In genomic region chr2L:21309754-21310426, dm6 we compare ENCODE assay signal across 1 fruit fly cellular context.
TF ChIP-seq lines count a peak whose summit lies in the region.

TSS of gene Mondo (minus strand) at chr2L:21310050.

TF ChIP-seq in whole organism, embryonic, 481 proteins besides CTCF, POLR2A, EP300 and RAD21 (continued from another document and continues in another):
- TF ChIP-seq Ada2b (GFP tag; IDR thresholded peaks at IDR 0.05; lab: Robert Waterston, UW) (peak; percentile 29; the same call in 1 of the 2 replicates), CG4360 (GFP tag; IDR thresholded peaks at IDR 0.05; lab: Robert Waterston, UW) (no peak), CG15269 (tag; optimal IDR thresholded peaks at IDR 0.05; lab: Kevin White, UChicago) (peak; percentile 44), fru (optimal IDR thresholded peaks at IDR 0.05; lab: Kevin White, UChicago) (no peak), abd-A (tag; optimal IDR thresholded peaks at IDR 0.05; lab: Kevin White, UChicago) (peak; percentile 72), esg (GFP tag; conservative IDR thresholded peaks at IDR 0.05; lab: Robert Waterston, UW) (no peak), CG1647 (GFP tag; optimal IDR thresholded peaks at IDR 0.05; lab: Kevin White, UChicago) (no peak), CG4404 (GFP tag; IDR thresholded peaks at IDR 0.05; lab: Robert Waterston, UW) (peak; percentile 50; the same call in 1 of the 2 replicates), CG12071 (GFP tag; optimal IDR thresholded peaks at IDR 0.05; lab: Kevin White, UChicago) (no peak), B-H2 (GFP tag; optimal IDR thresholded peaks at IDR 0.05; lab: Kevin White, UChicago) (peak; percentile 8), Kr (GFP tag; optimal IDR thresholded peaks at IDR 0.05; lab: Kevin White, UChicago) (no peak), CG31224 (GFP tag; IDR thresholded peaks at IDR 0.05; lab: Robert Waterston, UW) (no peak), Dek (tag; optimal IDR thresholded peaks at IDR 0.05; lab: Kevin White, UChicago) (peak; percentile 10), CG6765 (GFP tag; optimal IDR thresholded peaks at IDR 0.05; lab: Kevin White, UChicago) (no peak), Bteb2 (GFP tag; optimal IDR thresholded peaks at IDR 0.05; lab: Kevin White, UChicago) (no peak), CG15696 (tag; optimal IDR thresholded peaks at IDR 0.05; lab: Kevin White, UChicago) (peak; percentile 40), CG9609 (GFP tag; optimal IDR thresholded peaks at IDR 0.05; lab: Kevin White, UChicago) (peak; percentile 46), Hr3 (GFP tag; optimal IDR thresholded peaks at IDR 0.05; lab: Kevin White, UChicago) (peak; percentile 59), Chrac-16 (GFP tag; optimal IDR thresholded peaks at IDR 0.05; lab: Kevin White, UChicago) (no peak), sens-2 (GFP tag; IDR thresholded peaks at IDR 0.05; lab: Robert Waterston, UW) (no peak), Usf (GFP tag; optimal IDR thresholded peaks at IDR 0.05; lab: Kevin White, UChicago) (peak; percentile 16), CG11560 (tag; IDR thresholded peaks at IDR 0.05; lab: Robert Waterston, UW) (no peak), CG14050 (GFP tag; IDR thresholded peaks at IDR 0.05; lab: Robert Waterston, UW) (no peak), Ravus (GFP tag; IDR thresholded peaks at IDR 0.05; lab: Robert Waterston, UW) (no peak), Blimp-1 (GFP tag; optimal IDR thresholded peaks at IDR 0.05; lab: Kevin White, UChicago) (no peak), CG14860 (GFP tag; IDR thresholded peaks at IDR 0.05; lab: Robert Waterston, UW; ENCODE audit: partially characterized antibody) (no peak), Hr39 (optimal IDR thresholded peaks at IDR 0.05; lab: Kevin White, UChicago) (no peak), knrl (GFP tag; IDR thresholded peaks at IDR 0.05; lab: Robert Waterston, UW; ENCODE audit: partially characterized antibody) (no peak), CG9215 (GFP tag; IDR thresholded peaks at IDR 0.05; lab: Robert Waterston, UW) (no peak), Lpt (GFP tag; optimal IDR thresholded peaks at IDR 0.05; lab: Kevin White, UChicago) (no peak), bowl (GFP tag; IDR thresholded peaks at IDR 0.05; lab: Robert Waterston, UW) (no peak), CG11093 (GFP tag; IDR thresholded peaks at IDR 0.05; lab: Robert Waterston, UW) (no peak), salm (tag; optimal IDR thresholded peaks at IDR 0.05; lab: Kevin White, UChicago) (no peak), tup (GFP tag; optimal IDR thresholded peaks at IDR 0.05; lab: Kevin White, UChicago) (no peak), CG10565 (GFP tag; optimal IDR thresholded peaks at IDR 0.05; lab: Kevin White, UChicago) (no peak), luna (GFP tag; optimal IDR thresholded peaks at IDR 0.05; lab: Kevin White, UChicago) (no peak), Deaf1 (tag; optimal IDR thresholded peaks at IDR 0.05; lab: Kevin White, UChicago) (no peak), h (optimal IDR thresholded peaks at IDR 0.05; lab: Kevin White, UChicago) (no peak), phol (tag; optimal IDR thresholded peaks at IDR 0.05; lab: Kevin White, UChicago) (peak; percentile 82), oc (tag; optimal IDR thresholded peaks at IDR 0.05; lab: Kevin White, UChicago) (no peak), p53 (GFP tag; optimal IDR thresholded peaks at IDR 0.05; lab: Kevin White, UChicago) (no peak), wdn (GFP tag; IDR thresholded peaks at IDR 0.05; lab: Robert Waterston, UW) (no peak), CG9727 (GFP tag; optimal IDR thresholded peaks at IDR 0.05; lab: Kevin White, UChicago) (no peak), kah (GFP tag; optimal IDR thresholded peaks at IDR 0.05; lab: Kevin White, UChicago) (no peak), CG13123 (GFP tag; optimal IDR thresholded peaks at IDR 0.05; lab: Kevin White, UChicago) (no peak), Hsf (GFP tag; optimal IDR thresholded peaks at IDR 0.05; lab: Kevin White, UChicago) (no peak), gsb (GFP tag; IDR thresholded peaks at IDR 0.05; lab: Robert Waterston, UW) (no peak), TFAM (GFP tag; optimal IDR thresholded peaks at IDR 0.05; lab: Kevin White, UChicago) (no peak), CG30431 (GFP tag; optimal IDR thresholded peaks at IDR 0.05; lab: Kevin White, UChicago) (no peak), her (GFP tag; optimal IDR thresholded peaks at IDR 0.05; lab: Kevin White, UChicago) (peak; percentile 99), CHES-1-like (GFP tag; optimal IDR thresholded peaks at IDR 0.05; lab: Kevin White, UChicago) (peak; percentile 4), CG18476 (GFP tag; optimal IDR thresholded peaks at IDR 0.05; lab: Kevin White, UChicago) (no peak), CG2199 (GFP tag; IDR thresholded peaks at IDR 0.05; lab: Robert Waterston, UW) (peak; percentile 50; the same call in 1 of the 3 replicates), Hr51 (GFP tag; optimal IDR thresholded peaks at IDR 0.05; lab: Kevin White, UChicago) (peak in 1 of 2 experiments; percentile 41), B-H1 (GFP tag; IDR thresholded peaks at IDR 0.05; lab: Robert Waterston, UW) (peak; percentile 55; the same call in 1 of the 3 replicates), Poxn (GFP tag; IDR thresholded peaks at IDR 0.05; lab: Robert Waterston, UW) (no peak), CG2875 (GFP tag; optimal IDR thresholded peaks at IDR 0.05; lab: Kevin White, UChicago) (no peak), CG33557 (GFP tag; optimal IDR thresholded peaks at IDR 0.05; lab: Kevin White, UChicago) (no peak), CG4854 (GFP tag; optimal IDR thresholded peaks at IDR 0.05; lab: Kevin White, UChicago) (no peak), ERR (GFP tag; optimal IDR thresholded peaks at IDR 0.05; lab: Kevin White, UChicago) (peak; percentile 36), ato (GFP tag; IDR thresholded peaks at IDR 0.05; lab: Robert Waterston, UW; ENCODE audit: partially characterized antibody) (no peak; the same call in 1 of the 2 replicates), CG34422 (GFP tag; IDR thresholded peaks at IDR 0.05; lab: Robert Waterston, UW) (no peak), CG3726 (GFP tag; IDR thresholded peaks at IDR 0.05; lab: Robert Waterston, UW) (no peak), CoRest (tag; optimal IDR thresholded peaks at IDR 0.05; lab: Kevin White, UChicago) (peak; percentile 57), jing (GFP tag; optimal IDR thresholded peaks at IDR 0.05; lab: Kevin White, UChicago) (no peak), CG5180 (GFP tag; optimal IDR thresholded peaks at IDR 0.05; lab: Kevin White, UChicago) (no peak), Opbp (GFP tag; IDR thresholded peaks at IDR 0.05; lab: Robert Waterston, UW; ENCODE audit: partially characterized antibody) (no peak; the same call in 2 of the 3 replicates), ash1 (GFP tag; optimal IDR thresholded peaks at IDR 0.05; lab: Kevin White, UChicago) (peak; percentile 0), Sry-δ (GFP tag; optimal IDR thresholded peaks at IDR 0.05; lab: Kevin White, UChicago) (no peak), CG13424 (tag; optimal IDR thresholded peaks at IDR 0.05; lab: Kevin White, UChicago) (peak; percentile 54), usp (GFP tag; optimal IDR thresholded peaks at IDR 0.05; lab: Kevin White, UChicago) (no peak), pros (GFP tag; optimal IDR thresholded peaks at IDR 0.05; lab: Kevin White, UChicago) (no peak), CG9437 (GFP tag; optimal IDR thresholded peaks at IDR 0.05; lab: Kevin White, UChicago) (peak; percentile 35), CG10366 (GFP tag; IDR thresholded peaks at IDR 0.05; lab: Robert Waterston, UW) (peak; percentile 16; the same call in 1 of the 2 replicates), slou (GFP tag; optimal IDR thresholded peaks at IDR 0.05; lab: Kevin White, UChicago) (no peak), CG10267 (tag; optimal IDR thresholded peaks at IDR 0.05; lab: Kevin White, UChicago) (no peak), gfzf (GFP tag; optimal IDR thresholded peaks at IDR 0.05; lab: Kevin White, UChicago) (peak; percentile 74), cwo (GFP tag; optimal IDR thresholded peaks at IDR 0.05; lab: Kevin White, UChicago) (no peak), CG1603 (tag; optimal IDR thresholded peaks at IDR 0.05; lab: Kevin White, UChicago) (peak; percentile 71), Rx (GFP tag; IDR thresholded peaks at IDR 0.05; lab: Robert Waterston, UW) (no peak), CG31388 (GFP tag; optimal IDR thresholded peaks at IDR 0.05; lab: Kevin White, UChicago) (no peak), stc (GFP tag; IDR thresholded peaks at IDR 0.05; lab: Robert Waterston, UW) (peak; percentile 42; the same call in 1 of the 2 replicates), kay (GFP tag; optimal IDR thresholded peaks at IDR 0.05; lab: Kevin White, UChicago) (no peak), CG10959 (GFP tag; IDR thresholded peaks at IDR 0.05; lab: Robert Waterston, UW) (no peak), ro (GFP tag; IDR thresholded peaks at IDR 0.05; lab: Robert Waterston, UW) (no peak), Gug (GFP tag; IDR thresholded peaks at IDR 0.05; lab: Robert Waterston, UW) (peak; percentile 50; the same call in 1 of the 4 replicates), Dll (GFP tag; IDR thresholded peaks at IDR 0.05; lab: Robert Waterston, UW; ENCODE audit: partially characterized antibody) (0 out of 4 replicates have a peak, but pooled peaks have one; percentile 10), stwl (tag; optimal IDR thresholded peaks at IDR 0.05; lab: Kevin White, UChicago) (peak; percentile 6), CG17612 (GFP tag; IDR thresholded peaks at IDR 0.05; lab: Robert Waterston, UW) (no peak), H2.0 (GFP tag; IDR thresholded peaks at IDR 0.05; lab: Robert Waterston, UW) (no peak), nerfin-2 (GFP tag; IDR thresholded peaks at IDR 0.05; lab: Robert Waterston, UW; ENCODE audit: partially characterized antibody) (no peak), CG15073 (GFP tag; optimal IDR thresholded peaks at IDR 0.05; lab: Kevin White, UChicago) (no peak), row (GFP tag; IDR thresholded peaks at IDR 0.05; lab: Robert Waterston, UW) (peak; percentile 84), CG8290 (GFP tag; optimal IDR thresholded peaks at IDR 0.05; lab: Kevin White, UChicago) (no peak), CG8290 (tag; optimal IDR thresholded peaks at IDR 0.05; lab: Kevin White, UChicago) (peak in 1 of 2 experiments; percentile 82), CG3281 (GFP tag; optimal IDR thresholded peaks at IDR 0.05; lab: Kevin White, UChicago) (no peak), ranshi (GFP tag; IDR thresholded peaks at IDR 0.05; lab: Robert Waterston, UW) (0 out of 2 replicates have a peak, but pooled peaks have one; percentile 57), al (GFP tag; IDR thresholded peaks at IDR 0.05; lab: Robert Waterston, UW) (peak; percentile 36; the same call in 1 of the 2 replicates), CG11504 (tag; optimal IDR thresholded peaks at IDR 0.05; lab: Kevin White, UChicago) (peak; percentile 63), crc (GFP tag; optimal IDR thresholded peaks at IDR 0.05; lab: Kevin White, UChicago) (no peak), CG2202 (tag; optimal IDR thresholded peaks at IDR 0.05; lab: Kevin White, UChicago) (no peak), Gsc (GFP tag; IDR thresholded peaks at IDR 0.05; lab: Robert Waterston, UW) (no peak), sens (GFP tag; lab: Kevin White, UChicago) (peak; percentile 72), Elba2 (GFP tag; optimal IDR thresholded peaks at IDR 0.05; lab: Kevin White, UChicago) (no peak), psq (GFP tag; optimal IDR thresholded peaks at IDR 0.05; lab: Kevin White, UChicago) (no peak), MBD-R2 (GFP tag; IDR thresholded peaks at IDR 0.05; lab: Robert Waterston, UW) (peak; percentile 58), scrt (GFP tag; optimal IDR thresholded peaks at IDR 0.05; lab: Kevin White, UChicago) (no peak), Doc2 (GFP tag; IDR thresholded peaks at IDR 0.05; lab: Robert Waterston, UW) (no peak), Lhr (GFP tag; optimal IDR thresholded peaks at IDR 0.05; lab: Kevin White, UChicago) (peak; percentile 39), Taf1 (GFP tag; IDR thresholded peaks at IDR 0.05; lab: Robert Waterston, UW) (no peak), bcd (GFP tag; optimal IDR thresholded peaks at IDR 0.05; lab: Kevin White, UChicago) (peak; percentile 45), zfh2 (GFP tag; optimal IDR thresholded peaks at IDR 0.05; lab: Kevin White, UChicago) (peak; percentile 34), CG18619 (GFP tag; optimal IDR thresholded peaks at IDR 0.05; lab: Kevin White, UChicago) (no peak), CG18011 (GFP tag; optimal IDR thresholded peaks at IDR 0.05; lab: Kevin White, UChicago) (no peak), amos (GFP tag; IDR thresholded peaks at IDR 0.05; lab: Robert Waterston, UW; ENCODE audit: partially characterized antibody) (peak; percentile 40; the same call in 1 of the 2 replicates), Ssrp (tag; optimal IDR thresholded peaks at IDR 0.05; lab: Kevin White, UChicago) (peak; percentile 50), ems (GFP tag; optimal IDR thresholded peaks at IDR 0.05; lab: Kevin White, UChicago) (peak; percentile 3), maf-S (GFP tag; optimal IDR thresholded peaks at IDR 0.05; lab: Kevin White, UChicago) (no peak), NC2α (GFP tag; optimal IDR thresholded peaks at IDR 0.05; lab: Kevin White, UChicago) (no peak), CG10147 (GFP tag; optimal IDR thresholded peaks at IDR 0.05; lab: Kevin White, UChicago) (no peak), sim (GFP tag; IDR thresholded peaks at IDR 0.05; lab: Robert Waterston, UW) (no peak), CG33213 (GFP tag; optimal IDR thresholded peaks at IDR 0.05; lab: Kevin White, UChicago) (peak; percentile 23), CG12769 (tag; optimal IDR thresholded peaks at IDR 0.05; lab: Kevin White, UChicago) (peak; percentile 61), NK7.1 (GFP tag; optimal IDR thresholded peaks at IDR 0.05; lab: Kevin White, UChicago) (no peak), pita (GFP tag; optimal IDR thresholded peaks at IDR 0.05; lab: Kevin White, UChicago) (no peak), D (optimal IDR thresholded peaks at IDR 0.05; lab: Kevin White, UChicago) (no peak), D (GFP tag; optimal IDR thresholded peaks at IDR 0.05; lab: Kevin White, UChicago) (no peak), E2f2 (GFP tag; IDR thresholded peaks at IDR 0.05; lab: Robert Waterston, UW) (no peak), Mes4 (GFP tag; optimal IDR thresholded peaks at IDR 0.05; lab: Kevin White, UChicago) (no peak), Atf3 (GFP tag; optimal IDR thresholded peaks at IDR 0.05; lab: Kevin White, UChicago) (no peak), zfh1 (GFP tag; IDR thresholded peaks at IDR 0.05; lab: Robert Waterston, UW) (no peak; the same call in 2 of the 3 replicates), mld (GFP tag; IDR thresholded peaks at IDR 0.05; lab: Robert Waterston, UW; ENCODE audit: partially characterized antibody) (peak; percentile 32; the same call in 1 of the 3 replicates), CG7372 (GFP tag; IDR thresholded peaks at IDR 0.05; lab: Robert Waterston, UW) (peak; percentile 28; the same call in 1 of the 2 replicates), hb (GFP tag; IDR thresholded peaks at IDR 0.05; lab: Robert Waterston, UW; ENCODE audit: partially characterized antibody) (no peak)
